Worm (Caenorhabditis elegans): Measurements from ENCODE around the gene T01B7.13.

ce11 chrII:8738244-8738643 lies 23.0 kb downstream of the T01B7.13 start:
- no peak for TF ChIP-seq mdl-1 (tag; optimal IDR thresholded peaks at IDR 0.05)
- TF ChIP-seq tbx-2 (tag; optimal IDR thresholded peaks at IDR 0.05): no peak
- TF ChIP-seq ceh-82 (tag; optimal IDR thresholded peaks at IDR 0.05): no peak
- TF ChIP-seq jun-1 (tag; optimal IDR thresholded peaks at IDR 0.05): no peak

Data from whole organism, L1 larva.